Fruit fly (Drosophila melanogaster) whole organism, adult: Measurements from ENCODE around the gene bol.

Experiments
- CG11617 ChIP-seq: fragments of 200-800 bp; sonication (Bioruptor generic); optimal IDR thresholded peaks from 2 replicates; lab custom pipeline; 2017; ENCODE audit warnings: mild to moderate bottlenecking, missing biosample characterization, missing genetic modification reagents, missing genetic modification characterization
- CG12768 ChIP-seq: fragments of 200-800 bp; sonication (Bioruptor generic); optimal IDR thresholded peaks from 2 replicates; lab custom pipeline; 2017; ENCODE audit warnings: missing biosample characterization, missing genetic modification characterization, mild to moderate bottlenecking, moderate library complexity, missing genetic modification reagents
- CG14711 ChIP-seq: fragments of 200-800 bp; sonication (Bioruptor generic); optimal IDR thresholded peaks from 2 replicates; lab custom pipeline; 2018; ENCODE audit warnings: missing biosample characterization, mild to moderate bottlenecking, missing genetic modification characterization, moderate library complexity
- CG33017 ChIP-seq: fragments of 200-800 bp; sonication (Bioruptor generic); optimal IDR thresholded peaks from 2 replicates; lab custom pipeline; 2018; ENCODE audit warnings: missing biosample characterization, mild to moderate bottlenecking, missing genetic modification characterization, moderate library complexity
- CG5204 ChIP-seq: fragments of 200-800 bp; sonication (Bioruptor generic); optimal IDR thresholded peaks from 2 replicates; lab custom pipeline; 2016; ENCODE audit warnings: missing biosample characterization, missing genetic modification characterization
- CG7045 ChIP-seq: fragments of 200-800 bp; sonication (Bioruptor generic); optimal IDR thresholded peaks from 2 replicates; lab custom pipeline; 2017; ENCODE audit warnings: missing biosample characterization, mild to moderate bottlenecking, missing genetic modification characterization
- CG7101 ChIP-seq: fragments of 200-800 bp; sonication (Bioruptor generic); optimal IDR thresholded peaks from 2 replicates; lab custom pipeline; 2018; ENCODE audit warnings: missing biosample characterization, mild to moderate bottlenecking, missing genetic modification characterization, moderate library complexity
- Clk ChIP-seq: fragments of 200-800 bp; sonication (Bioruptor generic); optimal IDR thresholded peaks from 2 replicates; lab custom pipeline; 2017; ENCODE audit warnings: missing biosample characterization, missing genetic modification characterization
- Crg-1 ChIP-seq: fragments of 200-800 bp; sonication (Bioruptor generic); optimal IDR thresholded peaks from 2 replicates; lab custom pipeline; 2016; ENCODE audit warnings: missing biosample characterization, missing genetic modification characterization
- Hr96 ChIP-seq: fragments of 200-800 bp; sonication (Bioruptor generic); optimal IDR thresholded peaks from 2 replicates; lab custom pipeline; 2016; ENCODE audit warnings: missing biosample characterization, missing genetic modification characterization
- Mnt ChIP-seq: fragments of 200-800 bp; sonication (Bioruptor generic); optimal IDR thresholded peaks from 2 replicates; lab custom pipeline; 2016; ENCODE audit warnings: missing biosample characterization, mild to moderate bottlenecking, missing genetic modification characterization
- bab1 ChIP-seq: fragments of 200-800 bp; sonication (Bioruptor generic); optimal IDR thresholded peaks from 3 replicates; lab custom pipeline; 2019; ENCODE audit warnings: missing biosample characterization, mild to moderate bottlenecking, missing genetic modification characterization, moderate library complexity
- cic ChIP-seq: fragments of 200-800 bp; sonication (Bioruptor generic); optimal IDR thresholded peaks from 2 replicates; lab custom pipeline; 2017; ENCODE audit warnings: missing biosample characterization, mild to moderate bottlenecking, missing genetic modification characterization, moderate library complexity
- cnc ChIP-seq, 2 experiments: fragments of >200 bp; optimal IDR thresholded peaks; 2 replicates each; lab custom pipeline; 2017
- kay ChIP-seq: fragments of 200-800 bp; sonication (Bioruptor generic); peaks from one replicate; lab custom pipeline; 2016; ENCODE audit warnings: missing biosample characterization, missing genetic modification characterization, borderline replicate concordance
- ovo ChIP-seq: fragments of 200-800 bp; sonication (Bioruptor generic); optimal IDR thresholded peaks from 2 replicates; lab custom pipeline; 2016; ENCODE audit warnings: missing biosample characterization, missing genetic modification characterization
- pad ChIP-seq: fragments of 200-800 bp; sonication (Bioruptor generic); optimal IDR thresholded peaks from 3 replicates; lab custom pipeline; 2017; ENCODE audit warnings: missing biosample characterization, missing genetic modification characterization, mild to moderate bottlenecking, moderate library complexity, missing genetic modification reagents
- tj ChIP-seq: fragments of 200-800 bp; sonication (Bioruptor generic); optimal IDR thresholded peaks from 3 replicates; lab custom pipeline; 2017; ENCODE audit warnings: missing biosample characterization, mild to moderate bottlenecking, missing genetic modification characterization, moderate library complexity
- toe ChIP-seq: fragments of 200-800 bp; sonication (Bioruptor generic); optimal IDR thresholded peaks from 2 replicates; lab custom pipeline; 2016; ENCODE audit warnings: missing biosample characterization, missing genetic modification characterization

The bol gene

DNA sequence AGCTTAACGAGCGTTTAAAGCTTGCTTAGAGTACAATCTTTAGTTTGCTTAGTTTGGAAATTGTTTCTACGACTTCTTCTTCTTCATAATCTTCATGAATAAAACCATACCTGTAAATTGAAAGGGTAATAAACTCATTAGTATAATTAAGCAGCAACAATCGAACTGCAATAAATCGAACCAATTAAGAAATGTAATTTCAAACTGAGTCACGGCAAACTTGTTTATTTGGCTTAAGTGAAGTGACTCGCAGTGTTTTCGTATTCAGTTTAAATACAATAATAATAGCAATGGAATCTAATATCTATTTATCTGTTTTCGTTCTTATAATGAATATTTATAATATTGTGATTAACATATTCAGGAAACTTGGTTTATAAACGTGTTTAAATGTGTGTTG is 1.6 kb upstream of the bol start:
- no peak for TF ChIP-seq CG33017 (tag; lab: Kevin White, UChicago)
- peak; percentile 83 for TF ChIP-seq kay (GFP tag; lab: Kevin White, UChicago)

DNA sequence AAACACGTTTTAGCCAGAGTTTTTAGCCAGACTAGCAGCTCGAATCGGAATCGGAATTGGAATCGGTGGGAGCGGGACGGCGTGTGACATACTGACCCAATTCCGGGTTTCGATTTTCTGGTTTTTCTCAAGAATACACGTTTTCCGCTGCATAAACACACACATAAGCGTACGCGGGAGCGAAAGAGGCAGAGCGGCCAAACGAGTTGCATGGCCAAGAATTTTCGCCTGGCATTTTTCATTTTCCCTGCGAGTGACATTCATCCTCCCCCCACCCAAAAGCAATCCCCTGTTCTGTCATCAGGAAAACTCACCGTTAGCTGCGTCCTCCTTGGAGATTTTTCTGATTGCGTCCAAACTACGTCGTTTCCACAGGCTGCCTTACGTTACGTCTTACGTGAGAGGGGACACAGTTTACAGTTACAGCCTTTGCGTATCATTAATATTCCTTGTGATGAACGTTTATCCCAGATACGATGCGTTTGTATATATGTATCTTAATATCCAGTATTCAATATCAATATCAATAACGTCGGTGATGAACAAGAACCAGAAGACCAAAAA is 4.5 kb downstream of the bol start:
- TF ChIP-seq kay (GFP tag; lab: Kevin White, UChicago) (no peak), pad (peak; percentile 3), cic (GFP tag; lab: Kevin White, UChicago) (no peak)

DNA sequence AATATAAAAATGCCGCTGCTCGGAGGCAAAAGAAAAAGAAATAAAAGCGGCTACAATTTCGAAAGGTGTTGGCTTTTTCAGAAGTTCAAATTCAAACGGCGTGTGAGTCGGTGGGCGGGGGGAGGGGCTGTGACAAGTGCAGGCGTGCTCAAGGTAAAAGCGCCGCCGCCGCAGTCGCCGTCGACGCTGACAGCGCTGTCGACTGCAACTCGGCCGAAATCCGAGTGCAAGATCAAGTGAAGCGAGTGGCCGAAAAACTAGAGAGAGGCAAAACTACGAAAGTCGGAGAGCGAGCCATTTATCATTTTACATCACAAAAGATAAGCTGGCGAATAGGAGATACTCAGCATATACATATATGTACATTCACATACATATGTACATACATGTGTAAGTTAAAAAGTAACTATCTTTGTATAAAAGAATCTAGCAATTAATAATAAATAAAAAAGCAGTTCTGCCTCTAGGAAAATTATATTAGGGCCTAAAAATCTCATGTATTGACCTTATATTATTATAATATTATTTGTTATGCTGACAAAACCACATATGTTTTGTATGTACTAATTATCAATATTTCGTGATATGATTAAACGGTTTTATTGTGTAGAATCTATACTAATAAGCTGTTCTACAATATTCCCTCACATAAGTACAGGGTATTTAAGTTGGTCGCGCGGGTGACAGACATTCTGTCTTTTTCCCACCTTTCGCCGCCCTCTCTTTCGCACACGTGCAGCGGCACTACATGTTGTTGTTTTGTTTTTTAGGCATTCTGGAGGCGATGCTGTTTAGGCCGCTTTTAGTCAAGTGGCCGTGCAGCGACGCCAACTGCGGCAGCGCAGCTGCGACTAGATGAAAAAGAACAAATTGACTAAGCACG is 5.3 kb downstream of the bol start:
- TF ChIP-seq CG11617 (GFP tag; lab: Kevin White, UChicago) (peak; percentile 35), CG33017 (tag; lab: Kevin White, UChicago) (no peak), Mnt (GFP tag; lab: Kevin White, UChicago) (peak; percentile 18), toe (GFP tag; lab: Kevin White, UChicago) (no peak), kay (GFP tag; lab: Kevin White, UChicago) (no peak), cic (GFP tag; lab: Kevin White, UChicago) (no peak), ovo (GFP tag; lab: Kevin White, UChicago) (no peak), cnc (optimal IDR thresholded peaks at IDR 0.05; lab: Kevin White, UChicago) (no peak), CG14711 (tag; lab: Kevin White, UChicago) (no peak), bab1 (no peak), Clk (GFP tag; lab: Kevin White, UChicago) (no peak), Hr96 (peak; percentile 42), CG5204 (GFP tag; lab: Kevin White, UChicago) (no peak), CG7101 (tag; lab: Kevin White, UChicago) (no peak), CG7045 (GFP tag; lab: Kevin White, UChicago) (no peak)

DNA sequence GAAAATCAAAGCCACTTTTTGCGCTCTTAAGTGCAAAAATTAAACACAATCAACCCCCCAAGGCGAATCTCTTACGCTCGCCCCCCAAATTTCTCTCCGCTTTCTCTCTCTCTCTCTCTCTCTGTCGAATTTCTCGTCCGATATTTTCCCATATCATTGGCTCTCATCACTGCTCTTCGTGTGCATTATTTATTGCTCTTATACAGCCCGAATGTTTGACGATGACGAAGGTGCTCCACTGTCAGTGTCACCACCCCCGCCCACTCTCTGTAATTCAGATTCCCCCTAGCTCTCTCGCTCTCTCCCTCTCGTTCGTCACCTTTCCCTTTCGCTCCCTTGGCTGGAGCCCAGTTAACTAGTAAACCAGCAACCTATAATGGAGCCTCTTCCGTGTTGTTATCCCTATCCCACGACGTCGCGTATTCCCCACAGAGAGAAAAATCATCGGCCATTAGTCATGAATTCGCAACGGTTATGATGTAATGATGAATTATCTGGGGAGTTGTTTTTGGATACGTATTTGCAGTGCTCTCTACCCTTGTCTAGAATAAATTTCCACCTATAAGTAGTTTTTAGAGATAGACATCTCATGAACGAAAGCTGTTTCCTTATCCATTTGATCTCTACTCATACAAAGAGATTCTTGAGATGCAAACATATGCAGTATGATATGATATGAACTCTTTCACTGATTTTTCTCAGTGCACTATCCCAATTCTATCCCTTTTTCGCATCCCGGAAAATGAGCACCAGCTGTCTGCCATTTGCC is 6.3 kb downstream of the bol start:
- TF ChIP-seq kay (GFP tag; lab: Kevin White, UChicago) (peak; percentile 79), cnc (optimal IDR thresholded peaks at IDR 0.05; lab: Kevin White, UChicago) (no peak), CG7045 (GFP tag; lab: Kevin White, UChicago) (peak; percentile 19)

DNA sequence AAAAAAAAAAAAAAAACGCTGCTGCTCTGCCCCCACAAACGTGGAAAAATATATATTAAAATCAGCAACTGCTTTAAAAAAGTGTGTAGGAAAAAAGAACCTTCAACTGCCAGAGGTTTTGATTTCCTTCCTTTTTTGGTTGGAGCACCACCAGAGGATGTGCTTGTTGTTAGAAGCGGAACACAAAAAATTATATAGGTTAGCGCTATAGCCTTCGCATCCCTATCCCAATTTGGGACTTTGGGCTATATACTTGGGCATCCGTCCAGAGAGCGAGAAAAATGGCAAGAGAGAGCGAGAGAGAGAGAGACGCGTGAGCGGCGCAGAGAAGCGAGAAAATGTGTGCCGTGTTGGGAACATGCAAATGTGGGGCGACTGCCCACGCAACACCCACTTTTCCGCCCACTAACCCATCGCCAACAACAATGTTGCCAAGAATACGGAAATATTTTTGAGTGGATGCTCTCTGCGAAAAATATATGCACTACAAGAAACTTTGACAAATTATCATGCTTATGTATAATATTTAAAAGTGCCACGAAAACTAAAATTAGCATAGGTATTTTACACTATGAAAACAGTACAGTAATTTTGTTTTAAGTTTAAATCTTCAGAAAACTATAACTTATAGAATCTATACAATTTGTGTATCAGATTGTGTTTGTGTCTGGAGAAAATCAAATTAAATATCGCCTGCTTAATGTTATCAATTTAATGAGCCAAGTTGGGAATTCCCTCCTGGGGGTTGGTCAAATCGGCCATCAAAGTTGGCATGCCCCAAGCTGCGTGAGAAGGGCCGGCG is 7.1 kb downstream of the bol start:
- TF ChIP-seq pad (peak; percentile 35), CG33017 (tag; lab: Kevin White, UChicago) (peak; percentile 47), CG7101 (tag; lab: Kevin White, UChicago) (peak; percentile 12), Mnt (GFP tag; lab: Kevin White, UChicago) (peak; percentile 0), ovo (GFP tag; lab: Kevin White, UChicago) (no peak), tj (GFP tag; lab: Kevin White, UChicago) (no peak), Hr96 (peak; percentile 25), Clk (GFP tag; lab: Kevin White, UChicago) (peak; percentile 57), Crg-1 (GFP tag; lab: Kevin White, UChicago) (no peak), CG12768 (GFP tag; lab: Kevin White, UChicago) (peak; percentile 13), kay (GFP tag; lab: Kevin White, UChicago) (peak; percentile 74), toe (GFP tag; lab: Kevin White, UChicago) (peak; percentile 62), CG14711 (tag; lab: Kevin White, UChicago) (peak; percentile 26), CG7045 (GFP tag; lab: Kevin White, UChicago) (peak; percentile 78), CG11617 (GFP tag; lab: Kevin White, UChicago) (peak; percentile 19), CG5204 (GFP tag; lab: Kevin White, UChicago) (peak; percentile 79)
